Fruit fly (Drosophila melanogaster) whole organism, embryonic: ENCODE data around the gene CG43750.
A peak's percentile ranks its signal among the peaks of the same experiment; 100 is the strongest.

ENCODE experiments used
- ATbp ChIP-seq: fragments of 200-800 bp; sonication (Bioruptor generic); optimal IDR thresholded peaks from 2 replicates; lab custom pipeline; 2017; ENCODE audit warnings: missing biosample characterization, mild to moderate bottlenecking, missing genetic modification characterization, missing genetic modification reagents
- Atf3 ChIP-seq: fragments of 200-800 bp; sonication (Bioruptor generic); optimal IDR thresholded peaks from 3 replicates; lab custom pipeline; 2016; ENCODE audit warnings: missing biosample characterization, missing genetic modification characterization
- Bgb ChIP-seq: fragments of 200-800 bp; sonication (Bioruptor generic); IDR thresholded peaks from 2 replicates; pipeline ENCODE4 v1.3.6; 2022; ENCODE audit warnings: missing biosample characterization, missing genetic modification characterization; ENCODE audit not compliant: partially characterized antibody
- CG11093 ChIP-seq: fragments of 200-800 bp; sonication (Bioruptor generic); IDR thresholded peaks from 3 replicates; pipeline ENCODE4 v1.3.6; 2022; ENCODE audit warnings: missing biosample characterization, missing genetic modification characterization
- CG11456 ChIP-seq: fragments of 200-800 bp; sonication (Bioruptor generic); IDR thresholded peaks from 3 replicates; pipeline ENCODE4 v1.3.6; 2022; ENCODE audit warnings: missing biosample characterization, missing genetic modification characterization
- CG11560 ChIP-seq: fragments of 200-800 bp; sonication (Bioruptor generic); IDR thresholded peaks from 3 replicates; pipeline ENCODE4 v1.3.6; 2022; ENCODE audit warnings: missing biosample characterization, missing genetic modification characterization
- CG12071 ChIP-seq: fragments of 200-800 bp; sonication (Bioruptor generic); optimal IDR thresholded peaks from 3 replicates; lab custom pipeline; 2018; ENCODE audit warnings: missing biosample characterization, mild to moderate bottlenecking, missing genetic modification characterization
- CG12236 ChIP-seq: fragments of 200-800 bp; sonication (Bioruptor generic); optimal IDR thresholded peaks from 2 replicates; lab custom pipeline; 2016; ENCODE audit warnings: missing biosample characterization, missing genetic modification characterization
- CG12769 ChIP-seq: fragments of 200-800 bp; sonication (Bioruptor generic); optimal IDR thresholded peaks from 2 replicates; lab custom pipeline; 2019; ENCODE audit warnings: missing biosample characterization, mild to moderate bottlenecking, missing genetic modification characterization, moderate library complexity
- CG17359 ChIP-seq: fragments of 200-800 bp; sonication (Bioruptor generic); optimal IDR thresholded peaks from 3 replicates; lab custom pipeline; 2018; ENCODE audit warnings: missing biosample characterization, mild to moderate bottlenecking, missing genetic modification characterization, moderate library complexity
- CG17568 ChIP-seq: fragments of 200-800 bp; sonication (Bioruptor generic); optimal IDR thresholded peaks from 2 replicates; lab custom pipeline; 2018; ENCODE audit warnings: missing biosample characterization, mild to moderate bottlenecking, missing genetic modification characterization, moderate library complexity
- CG17612 ChIP-seq: fragments of 200-800 bp; sonication (Bioruptor generic); IDR thresholded peaks from 2 replicates; pipeline ENCODE4 v1.3.6; 2022; ENCODE audit warnings: missing biosample characterization, missing genetic modification characterization
- CG18764 ChIP-seq: fragments of 200-800 bp; sonication (Bioruptor generic); optimal IDR thresholded peaks from 3 replicates; lab custom pipeline; 2016; ENCODE audit warnings: missing biosample characterization, missing genetic modification characterization
- CG30020 ChIP-seq: fragments of 200-800 bp; optimal IDR thresholded peaks from 2 replicates; lab custom pipeline; 2019; ENCODE audit warnings: missing biosample characterization, mild to moderate bottlenecking, missing genetic modification characterization, moderate library complexity
- CG30403 ChIP-seq: fragments of 200-800 bp; sonication (Bioruptor generic); optimal IDR thresholded peaks from 3 replicates; lab custom pipeline; 2016; ENCODE audit warnings: missing biosample characterization, missing genetic modification characterization
- CG32767 ChIP-seq: fragments of 200-800 bp; sonication (Bioruptor generic); IDR thresholded peaks from 2 replicates; pipeline ENCODE4 v1.3.6; 2022; ENCODE audit warnings: missing biosample characterization, missing genetic modification characterization
- CG32772 ChIP-seq: fragments of 200-800 bp; sonication (Bioruptor generic); IDR thresholded peaks from 2 replicates; pipeline ENCODE4 v1.3.6; 2022; ENCODE audit warnings: missing biosample characterization, missing genetic modification characterization
- CG4404 ChIP-seq: fragments of 200-800 bp; sonication (Bioruptor generic); IDR thresholded peaks from 2 replicates; pipeline ENCODE4 v1.3.6; 2022; ENCODE audit warnings: missing biosample characterization, missing genetic modification characterization
- CG4424 ChIP-seq: fragments of 200-800 bp; sonication (Bioruptor generic); optimal IDR thresholded peaks from 3 replicates; lab custom pipeline; 2016; ENCODE audit warnings: missing biosample characterization, missing genetic modification characterization
- CG6791 ChIP-seq: fragments of 200-800 bp; sonication (Bioruptor generic); IDR thresholded peaks from 3 replicates; pipeline ENCODE4 v1.3.6; 2022; ENCODE audit warnings: missing biosample characterization, missing genetic modification characterization; ENCODE audit not compliant: partially characterized antibody
- CG7556 ChIP-seq: fragments of 200-800 bp; sonication (Bioruptor generic); optimal IDR thresholded peaks from 2 replicates; lab custom pipeline; 2017; ENCODE audit warnings: missing biosample characterization, mild to moderate bottlenecking, missing genetic modification characterization
- CoRest ChIP-seq: fragments of 200-800 bp; sonication (Bioruptor generic); optimal IDR thresholded peaks from 3 replicates; lab custom pipeline; 2018; ENCODE audit warnings: missing biosample characterization, mild to moderate bottlenecking, missing genetic modification characterization, moderate library complexity
- HLH3B ChIP-seq: fragments of 200-800 bp; sonication (Bioruptor generic); IDR thresholded peaks from 2 replicates; pipeline ENCODE4 v1.3.6; 2022; ENCODE audit warnings: missing biosample characterization, missing genetic modification characterization
- HLH4C ChIP-seq: fragments of 200-800 bp; sonication (Bioruptor generic); IDR thresholded peaks from 3 replicates; pipeline ENCODE4 v1.3.6; 2022; ENCODE audit warnings: missing biosample characterization, missing genetic modification characterization; ENCODE audit not compliant: partially characterized antibody
- HLHmδ ChIP-seq: fragments of 200-800 bp; sonication (Bioruptor generic); optimal IDR thresholded peaks from 2 replicates; lab custom pipeline; 2018; ENCODE audit warnings: missing biosample characterization, mild to moderate bottlenecking, missing genetic modification characterization, moderate library complexity
- Hey ChIP-seq: fragments of 200-800 bp; sonication (Bioruptor generic); optimal IDR thresholded peaks from 3 replicates; lab custom pipeline; 2018; ENCODE audit warnings: missing biosample characterization, mild to moderate bottlenecking, missing genetic modification characterization
- Lhr ChIP-seq: fragments of 200-800 bp; sonication (Bioruptor generic); optimal IDR thresholded peaks from 3 replicates; lab custom pipeline; 2017; ENCODE audit warnings: mild to moderate bottlenecking, missing biosample characterization, missing genetic modification reagents, missing genetic modification characterization
- Meics ChIP-seq: fragments of 200-800 bp; sonication (Bioruptor generic); optimal IDR thresholded peaks from 2 replicates; lab custom pipeline; 2017; ENCODE audit warnings: missing biosample characterization, mild to moderate bottlenecking, missing genetic modification characterization
- NC2α ChIP-seq: fragments of 200-800 bp; sonication (Bioruptor generic); optimal IDR thresholded peaks from 2 replicates; lab custom pipeline; 2016; ENCODE audit warnings: missing biosample characterization, missing genetic modification characterization
- Ptx1 ChIP-seq: fragments of 200-800 bp; sonication (Bioruptor generic); IDR thresholded peaks from 2 replicates; pipeline ENCODE4 v1.3.6; 2022; ENCODE audit warnings: missing biosample characterization, missing genetic modification characterization
- Rx ChIP-seq: fragments of 200-800 bp; sonication (Bioruptor generic); IDR thresholded peaks from 2 replicates; pipeline ENCODE4 v1.3.6; 2022; ENCODE audit warnings: missing biosample characterization, missing genetic modification characterization
- Ssrp ChIP-seq: fragments of 200-800 bp; sonication (Bioruptor generic); optimal IDR thresholded peaks from 2 replicates; lab custom pipeline; 2018; ENCODE audit warnings: missing biosample characterization, mild to moderate bottlenecking, missing genetic modification characterization, moderate library complexity
- ara ChIP-seq: fragments of 200-800 bp; sonication (Bioruptor generic); IDR thresholded peaks from 2 replicates; pipeline ENCODE4 v1.3.6; 2022; ENCODE audit warnings: missing biosample characterization, missing genetic modification characterization
- bbx ChIP-seq: fragments of 200-800 bp; sonication (Bioruptor generic); IDR thresholded peaks from 2 replicates; pipeline ENCODE4 v1.3.6; 2022; ENCODE audit warnings: missing biosample characterization, missing genetic modification characterization; ENCODE audit not compliant: partially characterized antibody
- bsh ChIP-seq, 2 experiments: fragments of 200-800 bp; sonication (Bioruptor generic); optimal IDR thresholded peaks; 2 replicates each; lab custom pipeline; 2017 to 2018; ENCODE audit warnings: mild to moderate bottlenecking in 2 of 2, missing biosample characterization in 2 of 2, missing genetic modification characterization in 2 of 2, moderate library complexity in 1 of 2
- croc ChIP-seq: fragments of 200-800 bp; sonication (Bioruptor generic); conservative IDR thresholded peaks from 3 replicates; pipeline ENCODE4 v1.3.6; 2022; ENCODE audit warnings: missing biosample characterization, missing genetic modification characterization
- dimm ChIP-seq: fragments of 200-800 bp; sonication (Bioruptor generic); IDR thresholded peaks from 2 replicates; pipeline ENCODE4 v1.3.6; 2022; ENCODE audit warnings: missing biosample characterization, missing genetic modification characterization
- dmrt99B ChIP-seq: fragments of 200-800 bp; sonication (Bioruptor generic); optimal IDR thresholded peaks from 2 replicates; lab custom pipeline; 2018; ENCODE audit warnings: missing biosample characterization, mild to moderate bottlenecking, missing genetic modification characterization, moderate library complexity
- exex ChIP-seq: fragments of 200-800 bp; sonication (Bioruptor generic); optimal IDR thresholded peaks from 4 replicates; lab custom pipeline; 2018; ENCODE audit warnings: missing biosample characterization, mild to moderate bottlenecking, missing genetic modification characterization, moderate library complexity
- gfzf ChIP-seq: fragments of 200-800 bp; sonication (Bioruptor generic); optimal IDR thresholded peaks from 2 replicates; lab custom pipeline; 2016; ENCODE audit warnings: missing biosample characterization, mild to moderate bottlenecking, missing genetic modification characterization, moderate library complexity
- hkb ChIP-seq, 2 experiments: fragments of 200-800 bp in 1 of 2; fragments of >200 bp in 1 of 2; sonication (Bioruptor generic) in 1 of 2; IDR thresholded peaks in 1 of 2; optimal IDR thresholded peaks in 1 of 2; 2 replicates each; pipeline versions ENCODE4 v1.3.6 to Lab custom; 2017 to 2022; ENCODE audit warnings: missing biosample characterization in 1 of 2, missing genetic modification characterization in 1 of 2
- kah ChIP-seq: fragments of 200-800 bp; sonication (Bioruptor generic); optimal IDR thresholded peaks from 2 replicates; lab custom pipeline; 2018; ENCODE audit warnings: missing biosample characterization, mild to moderate bottlenecking, missing genetic modification characterization
- lmd ChIP-seq: fragments of 200-800 bp; sonication (Bioruptor generic); IDR thresholded peaks from 2 replicates; pipeline ENCODE4 v1.3.6; 2022; ENCODE audit warnings: missing biosample characterization, missing genetic modification characterization
- mam ChIP-seq: fragments of 200-800 bp; sonication (Bioruptor generic); optimal IDR thresholded peaks from 3 replicates; lab custom pipeline; 2016; ENCODE audit warnings: missing biosample characterization, missing genetic modification characterization
- prd ChIP-seq, 3 experiments: fragments of >200 bp in 2 of 3; fragments of 200-800 bp in 1 of 3; sonication (Bioruptor generic) in 1 of 3; optimal IDR thresholded peaks in 2 of 3; IDR thresholded peaks in 1 of 3; 2 replicates in 2 of 3; 3 replicates in 1 of 3; pipeline versions ENCODE4 v1.3.6 to Lab custom; 2017 to 2022; ENCODE audit warnings: missing biosample characterization in 1 of 3, missing genetic modification characterization in 1 of 3
- sc ChIP-seq, 3 experiments: fragments of >200 bp in 2 of 3; fragments of 200-800 bp in 1 of 3; sonication (Bioruptor generic) in 1 of 3; optimal IDR thresholded peaks; 2 replicates in 2 of 3; 3 replicates in 1 of 3; lab custom pipeline; 2017; ENCODE audit warnings: mild to moderate bottlenecking in 1 of 3, missing biosample characterization in 1 of 3, missing genetic modification characterization in 1 of 3, missing genetic modification reagents in 1 of 3
- sens ChIP-seq: fragments of 200-800 bp; sonication (Bioruptor generic); peaks from one replicate; lab custom pipeline; 2016; ENCODE audit warnings: missing biosample characterization, missing genetic modification characterization
- sna ChIP-seq: fragments of 200-800 bp; sonication (Bioruptor generic); IDR thresholded peaks from 2 replicates; pipeline ENCODE4 v1.3.6; 2022; ENCODE audit warnings: missing biosample characterization, missing genetic modification characterization; ENCODE audit not compliant: partially characterized antibody
- tup ChIP-seq: fragments of 200-800 bp; sonication (Bioruptor generic); optimal IDR thresholded peaks from 2 replicates; lab custom pipeline; 2016; ENCODE audit warnings: missing biosample characterization, mild to moderate bottlenecking, missing genetic modification characterization, moderate library complexity

The CG43750 gene

dm6 chr2L:2348479-2348878, 42.0 kb downstream of the CG43750 start (continued):
- TF ChIP-seq CG4424 (GFP tag; lab: Kevin White, UChicago): peak; percentile 9
- TF ChIP-seq NC2α (GFP tag; lab: Kevin White, UChicago): no peak
- TF ChIP-seq Meics: peak; percentile 62
- no peak for TF ChIP-seq Ssrp (tag; lab: Kevin White, UChicago)
- TF ChIP-seq CG32767: no peak
- no peak for TF ChIP-seq CG11093 (GFP tag; lab: Robert Waterston, UW)
- no peak for TF ChIP-seq tup (GFP tag; lab: Kevin White, UChicago)
- peak; percentile 53 for TF ChIP-seq dmrt99B (tag; lab: Kevin White, UChicago)
- TF ChIP-seq CG32772 (GFP tag; lab: Robert Waterston, UW): no peak
- TF ChIP-seq kah (GFP tag; lab: Kevin White, UChicago): no peak
- TF ChIP-seq prd (optimal IDR thresholded peaks at IDR 0.05; lab: Kevin White, UChicago): no peak
- TF ChIP-seq prd (GFP tag; IDR thresholded peaks at IDR 0.05; lab: Robert Waterston, UW): peak; percentile 56; the same call in 2 of the 3 replicates
- TF ChIP-seq gfzf: no peak
- TF ChIP-seq HLHmδ (GFP tag; lab: Kevin White, UChicago): no peak
- no peak for TF ChIP-seq CG17359
- no peak for TF ChIP-seq Atf3
- no peak for TF ChIP-seq bbx
- TF ChIP-seq bsh (GFP tag; optimal IDR thresholded peaks at IDR 0.05; lab: Kevin White, UChicago): no peak
- TF ChIP-seq CG11456 (GFP tag; lab: Robert Waterston, UW): no peak
- TF ChIP-seq CG17612 (GFP tag; lab: Robert Waterston, UW): no peak
- TF ChIP-seq HLH4C: no peak
- no peak for TF ChIP-seq sc (optimal IDR thresholded peaks at IDR 0.05; lab: Kevin White, UChicago)
- TF ChIP-seq sc (GFP tag; optimal IDR thresholded peaks at IDR 0.05; lab: Kevin White, UChicago): no peak
- peak; percentile 51 for TF ChIP-seq CG4404 (GFP tag; lab: Robert Waterston, UW)
- no peak for TF ChIP-seq CG17568 (GFP tag; lab: Kevin White, UChicago)
- TF ChIP-seq Hey: no peak
- no peak for TF ChIP-seq mam (GFP tag; lab: Kevin White, UChicago)
- TF ChIP-seq dimm (GFP tag; lab: Robert Waterston, UW): no peak
- no peak for TF ChIP-seq hkb (optimal IDR thresholded peaks at IDR 0.05; lab: Kevin White, UChicago)
- TF ChIP-seq hkb (GFP tag; IDR thresholded peaks at IDR 0.05; lab: Robert Waterston, UW): 0 out of 2 replicates have a peak, but pooled peaks have one; percentile 38
- no peak for TF ChIP-seq HLH3B
- no peak for TF ChIP-seq sna (GFP tag; lab: Robert Waterston, UW)
- peak; percentile 52 for TF ChIP-seq CoRest (tag; lab: Kevin White, UChicago)
- TF ChIP-seq Bgb (GFP tag; lab: Robert Waterston, UW): no peak
- TF ChIP-seq CG18764 (GFP tag; lab: Kevin White, UChicago): no peak
- TF ChIP-seq CG7556 (GFP tag; lab: Kevin White, UChicago): peak; percentile 53
- TF ChIP-seq exex (tag; lab: Kevin White, UChicago): peak; percentile 12
- TF ChIP-seq CG6791 (GFP tag; lab: Robert Waterston, UW): no peak
- TF ChIP-seq sens (GFP tag; lab: Kevin White, UChicago): no peak
- no peak for TF ChIP-seq croc (GFP tag; lab: Robert Waterston, UW)
- peak; percentile 49; the same call in 1 of the 2 replicates for TF ChIP-seq lmd
- no peak for TF ChIP-seq Lhr (GFP tag; lab: Kevin White, UChicago)
- TF ChIP-seq ATbp: no peak
- TF ChIP-seq CG30403 (GFP tag; lab: Kevin White, UChicago): peak; percentile 19
- TF ChIP-seq ara (GFP tag; lab: Robert Waterston, UW): 0 out of 2 replicates have a peak, but pooled peaks have one; percentile 7
- TF ChIP-seq CG30020 (tag; lab: Kevin White, UChicago): no peak
- peak; percentile 39 for TF ChIP-seq Ptx1
- TF ChIP-seq CG12769: no peak
- no peak for TF ChIP-seq Rx (GFP tag; lab: Robert Waterston, UW)
- peak; percentile 7 for TF ChIP-seq CG12071 (GFP tag; lab: Kevin White, UChicago)
- TF ChIP-seq CG12236: no peak
- no peak for TF ChIP-seq CG11560 (tag; lab: Robert Waterston, UW)
